Worm (Caenorhabditis elegans): Measurements from ENCODE around the gene F54H12.10.

F54H12.10 gene

ce11 chrIII:7953688-7954313 is 5.0 kb downstream of the F54H12.10 start (continued):
- peak; percentile 39 for TF ChIP-seq hmg-1.2 (GFP tag; IDR thresholded peaks at IDR 0.05)
- TF ChIP-seq B0261.1 (tag; optimal IDR thresholded peaks at IDR 0.05): peak; percentile 49
- TF ChIP-seq rpc-1 (optimal IDR thresholded peaks at IDR 0.05): peak; percentile 2
- peak; percentile 59 for TF ChIP-seq rpc-1 (tag; optimal IDR thresholded peaks at IDR 0.05)
- TF ChIP-seq mcd-1 (GFP tag; IDR thresholded peaks at IDR 0.05): peak; percentile 42; the same call in 1 of the 2 replicates
- TF ChIP-seq cebp-2 (GFP tag; IDR thresholded peaks at IDR 0.05): 0 out of 2 replicates have a peak, but pooled peaks have one; percentile 49
- peak; percentile 87 for TF ChIP-seq D2030.7 (GFP tag; IDR thresholded peaks at IDR 0.05)
- peak; percentile 47; the same call in 1 of the 2 replicates for TF ChIP-seq attf-3 (GFP tag; conservative IDR thresholded peaks at IDR 0.05)
- 0 out of 2 replicates have a peak, but pooled peaks have one; percentile 12 for TF ChIP-seq ceh-100 (GFP tag; IDR thresholded peaks at IDR 0.05)
- 0 out of 2 replicates have a peak, but pooled peaks have one; percentile 78 for TF ChIP-seq F37B4.10 (GFP tag; IDR thresholded peaks at IDR 0.05)
- TF ChIP-seq ceh-58 (GFP tag; IDR thresholded peaks at IDR 0.05): 0 out of 2 replicates have a peak, but pooled peaks have one; percentile 85
- peak; percentile 61; the same call in 1 of the 2 replicates for TF ChIP-seq C17E4.6 (GFP tag; IDR thresholded peaks at IDR 0.05)
- peak; percentile 71 for TF ChIP-seq tbp1 (GFP tag; optimal IDR thresholded peaks at IDR 0.05)
- peak; percentile 57; the same call in 1 of the 2 replicates for TF ChIP-seq pbrm-1 (GFP tag; IDR thresholded peaks at IDR 0.05)
- TF ChIP-seq F39B2.1 (GFP tag; IDR thresholded peaks at IDR 0.05): 0 out of 2 replicates have a peak, but pooled peaks have one; percentile 63
- TF ChIP-seq hmg-20 (GFP tag; IDR thresholded peaks at IDR 0.05): peak; percentile 26; the same call in 1 of the 2 replicates
- TF ChIP-seq attf-6 (GFP tag; IDR thresholded peaks at IDR 0.05): peak; percentile 73
- peak; percentile 63; the same call in 1 of the 2 replicates for TF ChIP-seq Y79H2A.3 (GFP tag; conservative IDR thresholded peaks at IDR 0.05)
- TF ChIP-seq Y95B8A.8 (GFP tag; IDR thresholded peaks at IDR 0.05): peak; percentile 54; the same call in 1 of the 2 replicates
- TF ChIP-seq egrh-3 (GFP tag; IDR thresholded peaks at IDR 0.05): peak; percentile 30; the same call in 1 of the 2 replicates

DNA sequence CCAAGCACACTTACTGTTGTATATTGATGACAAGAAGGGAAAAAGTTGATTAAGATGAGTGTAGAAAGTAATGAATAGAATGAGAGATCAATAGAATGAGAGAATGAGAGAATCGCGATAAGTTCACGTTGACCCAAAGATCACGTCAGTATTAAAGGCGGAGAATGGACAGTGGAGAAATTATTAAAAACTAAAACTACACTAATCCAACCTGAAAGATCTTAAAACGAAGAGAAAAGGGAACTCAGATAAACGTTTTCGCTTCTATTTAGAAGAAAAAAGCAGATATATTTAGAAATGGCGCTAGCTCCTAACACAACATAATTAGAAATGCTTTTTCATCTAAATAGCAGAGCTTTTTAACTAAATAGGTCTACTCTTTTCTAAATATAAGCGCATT is 5.6 kb downstream of the F54H12.10 start, which contains the start of gene let-754:
Gene let-754 (minus strand): TSS at position 101 of the 400 bp plus-strand sequence.
- TF ChIP-seq lin-26 (GFP tag; IDR thresholded peaks at IDR 0.05): no peak
- no peak for TF ChIP-seq ceh-91 (GFP tag; IDR thresholded peaks at IDR 0.05)
- TF ChIP-seq F57C9.4 (tag; optimal IDR thresholded peaks at IDR 0.05): no peak
- no peak for TF ChIP-seq chd-7 (tag; optimal IDR thresholded peaks at IDR 0.05)
- no peak for TF ChIP-seq bed-2 (GFP tag; IDR thresholded peaks at IDR 0.05)
- TF ChIP-seq somi-1 (GFP tag; optimal IDR thresholded peaks at IDR 0.05): no peak
- TF ChIP-seq cebp-2 (GFP tag; IDR thresholded peaks at IDR 0.05): no peak
- no peak for TF ChIP-seq nhr-80 (tag; optimal IDR thresholded peaks at IDR 0.05)
- TF ChIP-seq Y95B8A.8 (GFP tag; IDR thresholded peaks at IDR 0.05): no peak
- TF ChIP-seq B0035.1 (tag; optimal IDR thresholded peaks at IDR 0.05): no peak
- TF ChIP-seq lin-40 (tag; optimal IDR thresholded peaks at IDR 0.05): no peak
- TF ChIP-seq rpc-1 (optimal IDR thresholded peaks at IDR 0.05): no peak
- no peak for TF ChIP-seq rpc-1 (tag; optimal IDR thresholded peaks at IDR 0.05)

DNA sequence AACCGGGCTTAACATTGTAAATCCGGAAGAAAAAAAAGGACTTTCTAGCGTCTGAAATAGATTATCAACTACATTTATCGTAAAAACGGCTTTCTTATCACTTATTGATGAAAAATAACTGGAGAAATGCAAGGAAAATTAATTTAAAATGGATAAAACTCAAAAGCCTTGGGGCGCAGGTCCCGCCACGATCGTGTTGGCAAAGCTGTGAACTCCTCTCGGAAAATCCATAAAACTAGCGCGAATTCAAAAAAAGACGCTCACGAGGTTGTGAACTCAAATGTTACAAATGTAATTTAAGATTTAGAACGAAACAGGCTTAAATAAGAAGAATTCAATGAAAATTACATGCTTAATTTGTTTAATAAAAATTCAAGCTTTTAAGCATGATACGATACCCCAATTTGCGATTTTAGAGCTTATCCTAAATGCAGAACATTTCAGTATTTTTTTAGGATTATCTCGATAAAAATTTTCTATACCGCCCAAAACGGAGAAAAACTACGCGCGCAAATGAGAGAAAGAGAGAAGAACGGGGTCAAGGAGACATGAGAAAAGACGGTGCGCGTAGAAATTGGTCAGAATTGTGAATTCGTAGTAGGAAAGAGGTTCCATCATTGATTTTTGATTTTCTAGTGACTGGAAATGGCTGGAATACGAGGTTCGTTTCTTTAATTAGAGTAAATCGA is 6.6 kb downstream of the F54H12.10 start, which contains the start of gene C29E4.15:
Gene C29E4.15 (plus strand): TSS at position 547 of the 689 bp plus-strand sequence.
- TF ChIP-seq madf-10 (tag; optimal IDR thresholded peaks at IDR 0.05): no peak
- TF ChIP-seq F33H1.4 (GFP tag; IDR thresholded peaks at IDR 0.05): peak; percentile 63
- no peak for TF ChIP-seq Y53G8AR.9 (GFP tag; conservative IDR thresholded peaks at IDR 0.05)
- no peak for TF ChIP-seq nhr-80 (tag; optimal IDR thresholded peaks at IDR 0.05)
- TF ChIP-seq egl-18 (GFP tag; IDR thresholded peaks at IDR 0.05): no peak
- TF ChIP-seq lsl-1 (GFP tag; optimal IDR thresholded peaks at IDR 0.05): no peak
- TF ChIP-seq somi-1 (GFP tag; optimal IDR thresholded peaks at IDR 0.05): no peak
- peak in 1 of 3 experiments; percentile 88 for TF ChIP-seq lin-35 (GFP tag; optimal IDR thresholded peaks at IDR 0.05)
- TF ChIP-seq lin-54 (GFP tag; optimal IDR thresholded peaks at IDR 0.05): peak; percentile 66
- TF ChIP-seq snpc-3.4 (tag; optimal IDR thresholded peaks at IDR 0.05): peak; percentile 38
- no peak for TF ChIP-seq ztf-28 (GFP tag; IDR thresholded peaks at IDR 0.05)
- no peak for TF ChIP-seq F55B11.4 (tag; optimal IDR thresholded peaks at IDR 0.05; ENCODE audit: borderline replicate concordance, insufficient read depth)
- 0 out of 2 replicates have a peak, but pooled peaks have one; percentile 9 for TF ChIP-seq dox-1 (GFP tag; IDR thresholded peaks at IDR 0.05)
- no peak for TF ChIP-seq nhr-120 (GFP tag; IDR thresholded peaks at IDR 0.05)
- no peak for TF ChIP-seq lin-26 (GFP tag; IDR thresholded peaks at IDR 0.05)
- TF ChIP-seq B0019.2 (GFP tag; conservative IDR thresholded peaks at IDR 0.05): no peak
- no peak for TF ChIP-seq nfyb-1 (GFP tag; IDR thresholded peaks at IDR 0.05)
- no peak for TF ChIP-seq B0261.1 (tag; optimal IDR thresholded peaks at IDR 0.05)
- TF ChIP-seq madf-6 (GFP tag; IDR thresholded peaks at IDR 0.05): peak; percentile 41; the same call in 1 of the 2 replicates
